Fruit fly (Drosophila melanogaster) whole organism, prepupa: ENCODE results near the gene CG14053.
A peak's percentile ranks its signal among the peaks of the same experiment; 100 is the strongest.

Source experiments
- Blimp-1 ChIP-seq: fragments of 200-800 bp; sonication (Bioruptor generic); optimal IDR thresholded peaks from 3 replicates; lab custom pipeline; 2017; ENCODE audit warnings: missing biosample characterization, missing genetic modification characterization, mild to moderate bottlenecking, moderate library complexity, missing genetic modification reagents
- CG10631 ChIP-seq: fragments of 200-800 bp; sonication (Bioruptor generic); optimal IDR thresholded peaks from 2 replicates; lab custom pipeline; 2016; ENCODE audit warnings: missing biosample characterization, missing genetic modification characterization
- CG10669 ChIP-seq: fragments of 200-800 bp; sonication (Bioruptor generic); optimal IDR thresholded peaks from 3 replicates; lab custom pipeline; 2018; ENCODE audit warnings: missing biosample characterization, mild to moderate bottlenecking, missing genetic modification characterization, moderate library complexity
- CG11294 ChIP-seq: fragments of 200-800 bp; sonication (Bioruptor generic); IDR thresholded peaks from 2 replicates; pipeline ENCODE4 v1.3.6; 2022; ENCODE audit warnings: missing biosample characterization, missing genetic modification characterization
- CG15336 ChIP-seq: fragments of 200-800 bp; sonication (Bioruptor generic); IDR thresholded peaks from 2 replicates; pipeline ENCODE4 v1.3.6; 2022; ENCODE audit warnings: missing biosample characterization, missing genetic modification characterization
- CG16779 ChIP-seq: fragments of 200-800 bp; sonication (Bioruptor generic); optimal IDR thresholded peaks from 3 replicates; lab custom pipeline; 2017; ENCODE audit warnings: missing biosample characterization, mild to moderate bottlenecking, missing genetic modification characterization
- CG3032 ChIP-seq: fragments of 200-800 bp; optimal IDR thresholded peaks from 2 replicates; lab custom pipeline; 2019; ENCODE audit warnings: missing biosample characterization, mild to moderate bottlenecking, missing genetic modification characterization, moderate library complexity
- CG31627 ChIP-seq: fragments of 200-800 bp; sonication (Bioruptor generic); optimal IDR thresholded peaks from 3 replicates; lab custom pipeline; 2016; ENCODE audit warnings: missing biosample characterization, missing genetic modification characterization
- CG34406 ChIP-seq: fragments of 200-800 bp; sonication (Bioruptor generic); optimal IDR thresholded peaks from 3 replicates; lab custom pipeline; 2016; ENCODE audit warnings: missing biosample characterization, missing genetic modification characterization
- CG6163 ChIP-seq: fragments of 200-800 bp; sonication (Bioruptor generic); IDR thresholded peaks from 3 replicates; pipeline ENCODE4 v1.3.6; 2022; ENCODE audit warnings: missing biosample characterization, missing genetic modification characterization
- CG6276 ChIP-seq: fragments of 200-800 bp; sonication (Bioruptor generic); optimal IDR thresholded peaks from 2 replicates; lab custom pipeline; 2017; ENCODE audit warnings: missing biosample characterization, mild to moderate bottlenecking, missing genetic modification characterization
- CG6792 ChIP-seq: fragments of 200-800 bp; sonication (Bioruptor generic); optimal IDR thresholded peaks from 3 replicates; lab custom pipeline; 2016; ENCODE audit warnings: missing biosample characterization, missing genetic modification characterization
- CG6854 ChIP-seq: fragments of 200-800 bp; sonication (Bioruptor generic); optimal IDR thresholded peaks from 2 replicates; lab custom pipeline; 2017; ENCODE audit warnings: missing biosample characterization, mild to moderate bottlenecking, missing genetic modification characterization
- CG7368 ChIP-seq: fragments of 200-800 bp; sonication (Bioruptor generic); optimal IDR thresholded peaks from 3 replicates; lab custom pipeline; 2016; ENCODE audit warnings: missing biosample characterization, missing genetic modification characterization
- CG8119 ChIP-seq: fragments of 200-800 bp; sonication (Bioruptor generic); IDR thresholded peaks from 3 replicates; pipeline ENCODE4 v1.3.6; 2022; ENCODE audit warnings: missing biosample characterization, missing genetic modification characterization
- CG8319 ChIP-seq: fragments of 200-800 bp; sonication (Bioruptor generic); optimal IDR thresholded peaks from 3 replicates; lab custom pipeline; 2016; ENCODE audit warnings: missing biosample characterization, missing genetic modification characterization
- CG9139 ChIP-seq: fragments of 200-800 bp; sonication (Bioruptor generic); optimal IDR thresholded peaks from 3 replicates; lab custom pipeline; 2017; ENCODE audit warnings: missing biosample characterization, mild to moderate bottlenecking, missing genetic modification characterization
- Eip75B ChIP-seq: fragments of 200-800 bp; sonication (Bioruptor generic); optimal IDR thresholded peaks from 3 replicates; lab custom pipeline; 2016; ENCODE audit warnings: missing biosample characterization, missing genetic modification characterization
- Eip78C ChIP-seq: fragments of 200-800 bp; sonication (Bioruptor generic); peaks from one replicate; lab custom pipeline; 2016; ENCODE audit warnings: missing biosample characterization, missing genetic modification characterization
- Eip93F ChIP-seq: fragments of 200-800 bp; sonication (Bioruptor generic); optimal IDR thresholded peaks from 2 replicates; lab custom pipeline; 2016; ENCODE audit warnings: missing biosample characterization, mild to moderate bottlenecking, missing genetic modification characterization
- Ets21C ChIP-seq: fragments of 200-800 bp; sonication (Bioruptor generic); optimal IDR thresholded peaks from 3 replicates; lab custom pipeline; 2016; ENCODE audit warnings: missing biosample characterization, missing genetic modification characterization
- Ets96B ChIP-seq: fragments of 200-800 bp; optimal IDR thresholded peaks from 2 replicates; lab custom pipeline; 2019; ENCODE audit warnings: missing biosample characterization, mild to moderate bottlenecking, missing genetic modification characterization, moderate library complexity
- Gug ChIP-seq: fragments of 200-800 bp; sonication (Bioruptor generic); IDR thresholded peaks from 2 replicates; pipeline ENCODE4 v1.3.6; 2022; ENCODE audit warnings: missing biosample characterization, missing genetic modification characterization
- Hr39 ChIP-seq: fragments of 200-800 bp; sonication (Bioruptor generic); optimal IDR thresholded peaks from 2 replicates; lab custom pipeline; 2016; ENCODE audit warnings: missing biosample characterization, missing genetic modification characterization
- Hr4 ChIP-seq: fragments of 200-800 bp; sonication (Bioruptor generic); optimal IDR thresholded peaks from 3 replicates; lab custom pipeline; 2016; ENCODE audit warnings: missing biosample characterization, missing genetic modification characterization
- Lpt ChIP-seq: fragments of 200-800 bp; sonication (Bioruptor generic); optimal IDR thresholded peaks from 3 replicates; lab custom pipeline; 2016; ENCODE audit warnings: missing biosample characterization, missing genetic modification characterization
- Met ChIP-seq: fragments of 200-800 bp; sonication (Bioruptor generic); optimal IDR thresholded peaks from 3 replicates; lab custom pipeline; 2016; ENCODE audit warnings: missing biosample characterization, missing genetic modification characterization
- Sox102F ChIP-seq: fragments of 200-800 bp; sonication (Bioruptor generic); optimal IDR thresholded peaks from 2 replicates; lab custom pipeline; 2016; ENCODE audit warnings: missing biosample characterization, mild to moderate bottlenecking, missing genetic modification characterization
- Sox14 ChIP-seq: fragments of 200-800 bp; sonication (Bioruptor generic); optimal IDR thresholded peaks from 3 replicates; lab custom pipeline; 2016; ENCODE audit warnings: missing biosample characterization, missing genetic modification characterization
- Sox15 ChIP-seq: fragments of 200-800 bp; sonication (Bioruptor generic); optimal IDR thresholded peaks from 3 replicates; lab custom pipeline; 2016; ENCODE audit warnings: missing biosample characterization, missing genetic modification characterization
- achi ChIP-seq: fragments of 200-800 bp; sonication (Bioruptor generic); optimal IDR thresholded peaks from 3 replicates; lab custom pipeline; 2016; ENCODE audit warnings: missing biosample characterization, missing genetic modification characterization
- cyc ChIP-seq: fragments of 200-800 bp; sonication (Bioruptor generic); optimal IDR thresholded peaks from 3 replicates; lab custom pipeline; 2016; ENCODE audit warnings: missing biosample characterization, missing genetic modification characterization
- dac ChIP-seq: fragments of 200-800 bp; sonication (Bioruptor generic); optimal IDR thresholded peaks from 2 replicates; lab custom pipeline; 2017; ENCODE audit warnings: missing biosample characterization, mild to moderate bottlenecking, missing genetic modification characterization
- dsx ChIP-seq: fragments of 200-800 bp; optimal IDR thresholded peaks from 3 replicates; lab custom pipeline; 2019; ENCODE audit warnings: missing biosample characterization, mild to moderate bottlenecking, missing genetic modification characterization, moderate library complexity; ENCODE audit not compliant: poor library complexity, severe bottlenecking
- esn ChIP-seq: fragments of 200-800 bp; sonication (Bioruptor generic); optimal IDR thresholded peaks from 2 replicates; lab custom pipeline; 2016; ENCODE audit warnings: missing biosample characterization, mild to moderate bottlenecking, missing genetic modification characterization, moderate library complexity
- fd85E ChIP-seq: fragments of 200-800 bp; sonication (Bioruptor generic); optimal IDR thresholded peaks from 3 replicates; lab custom pipeline; 2016; ENCODE audit warnings: missing biosample characterization, missing genetic modification characterization
- fkh ChIP-seq: fragments of 200-800 bp; sonication (Bioruptor generic); optimal IDR thresholded peaks from 3 replicates; lab custom pipeline; 2017; ENCODE audit warnings: missing biosample characterization, mild to moderate bottlenecking, missing genetic modification characterization, moderate library complexity
- lz ChIP-seq: fragments of 200-800 bp; sonication (Bioruptor generic); optimal IDR thresholded peaks from 3 replicates; lab custom pipeline; 2016; ENCODE audit warnings: missing biosample characterization, missing genetic modification characterization
- net ChIP-seq: fragments of 200-800 bp; sonication (Bioruptor generic); optimal IDR thresholded peaks from 3 replicates; lab custom pipeline; 2016; ENCODE audit warnings: missing biosample characterization, missing genetic modification characterization
- spab ChIP-seq: fragments of 200-800 bp; sonication (Bioruptor generic); optimal IDR thresholded peaks from 2 replicates; lab custom pipeline; 2017; ENCODE audit warnings: missing biosample characterization, mild to moderate bottlenecking, missing genetic modification characterization, missing genetic modification reagents
- ss ChIP-seq, 2 experiments: fragments of 200-800 bp; sonication (Bioruptor generic); optimal IDR thresholded peaks; 2 replicates in 1 of 2; 3 replicates in 1 of 2; lab custom pipeline; 2017 to 2018; ENCODE audit warnings: mild to moderate bottlenecking in 2 of 2, missing biosample characterization in 2 of 2, missing genetic modification characterization in 2 of 2, moderate library complexity in 1 of 2
- svp ChIP-seq: fragments of 200-800 bp; sonication (Bioruptor generic); peaks from one replicate; lab custom pipeline; 2016; ENCODE audit warnings: missing biosample characterization, missing genetic modification characterization
- topi ChIP-seq: fragments of 200-800 bp; sonication (Bioruptor generic); optimal IDR thresholded peaks from 3 replicates; lab custom pipeline; 2016; ENCODE audit warnings: missing biosample characterization, missing genetic modification characterization
- vri ChIP-seq: fragments of 200-800 bp; sonication (Bioruptor generic); optimal IDR thresholded peaks from 3 replicates; lab custom pipeline; 2016; ENCODE audit warnings: missing biosample characterization, mild to moderate bottlenecking, missing genetic modification characterization

Gene CG14053

DNA sequence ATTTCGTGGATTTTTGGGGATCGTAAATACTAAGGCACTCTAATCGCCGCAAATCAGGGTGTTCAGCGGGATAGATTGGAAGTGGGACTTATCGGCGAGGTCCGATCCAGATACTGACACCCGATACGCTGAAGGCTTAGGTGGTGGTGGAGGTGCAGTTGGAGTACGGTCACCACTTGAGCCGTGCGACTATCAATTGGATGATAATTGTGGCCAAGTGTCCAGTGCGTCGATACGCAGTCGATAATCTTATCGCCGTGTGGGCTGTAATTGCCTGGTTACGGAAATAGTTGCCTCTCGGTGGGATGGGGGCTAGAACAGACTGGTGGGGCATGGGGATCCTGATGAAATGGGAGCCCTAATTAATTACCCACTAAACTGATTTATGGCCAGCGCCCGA lies 5.6 kb upstream of the CG14053 start:
- TF ChIP-seq fd85E (no peak), svp (peak; percentile 49)

DNA sequence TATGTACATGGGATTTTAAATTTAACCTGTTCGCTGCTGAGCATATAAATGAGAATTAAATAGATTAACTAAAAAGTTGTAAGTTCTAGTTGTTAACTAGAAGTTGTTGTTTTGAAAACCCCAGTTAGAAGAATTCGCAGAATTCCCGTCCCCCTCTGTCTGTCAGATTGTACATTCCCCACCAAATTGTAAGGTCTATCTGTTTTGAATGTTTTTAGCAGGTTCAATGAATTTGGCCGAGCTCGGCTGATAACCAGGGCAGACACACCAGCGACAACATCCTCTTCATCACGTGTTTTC lies 4.5 kb upstream of the CG14053 start:
- TF ChIP-seq svp (peak; percentile 80), Eip75B (no peak), CG7368 (GFP tag; lab: Kevin White, UChicago) (no peak)

DNA sequence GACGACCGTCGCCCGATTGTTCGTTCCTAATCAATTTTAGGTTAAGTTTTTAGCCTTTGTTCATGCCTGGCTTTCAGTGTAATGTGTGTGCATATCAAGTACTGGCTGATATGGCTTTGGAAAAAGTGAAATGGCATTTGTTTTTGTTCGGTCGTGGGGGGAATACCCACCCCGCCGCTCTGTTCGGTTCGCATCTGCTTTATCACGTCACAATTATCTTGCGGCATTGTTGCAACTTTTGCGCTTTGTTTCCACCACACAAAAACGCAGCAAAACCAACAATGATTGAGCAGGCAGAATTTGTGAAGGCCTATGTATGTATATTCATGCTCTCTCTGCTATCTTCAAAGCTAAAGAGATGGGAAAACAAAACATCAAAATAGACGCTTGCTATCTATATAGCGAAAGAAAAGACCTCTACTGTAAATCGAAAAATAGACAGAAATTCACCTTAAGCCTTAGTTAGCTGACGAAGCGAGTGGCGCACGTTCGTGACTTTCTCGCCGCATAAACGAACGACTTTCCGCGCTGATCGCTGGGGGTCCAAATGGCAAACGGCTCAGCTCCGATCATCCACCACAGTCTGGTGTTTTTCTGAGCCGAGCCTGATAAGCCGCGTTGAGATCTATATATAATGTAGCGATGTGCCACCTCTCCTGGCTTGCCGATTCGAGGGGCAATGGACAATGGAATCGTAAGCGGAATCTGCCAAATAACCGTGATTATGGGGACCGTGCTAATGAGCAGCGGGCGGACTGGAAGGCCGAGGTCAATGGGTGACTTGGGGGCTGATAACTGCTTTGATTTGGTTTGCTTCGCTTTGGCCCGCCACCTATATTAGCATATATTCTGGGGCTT lies 3.9 kb upstream of the CG14053 start:
- TF ChIP-seq Eip78C (GFP tag; lab: Kevin White, UChicago) (peak; percentile 67), Eip93F (GFP tag; lab: Kevin White, UChicago) (peak; percentile 54), CG6276 (GFP tag; lab: Kevin White, UChicago) (no peak), esn (GFP tag; lab: Kevin White, UChicago) (peak; percentile 28), CG31627 (GFP tag; lab: Kevin White, UChicago) (peak; percentile 3), Sox14 (GFP tag; lab: Kevin White, UChicago) (peak; percentile 68), topi (peak; percentile 22), CG16779 (tag; lab: Kevin White, UChicago) (no peak), svp (peak; percentile 98), CG10669 (GFP tag; lab: Kevin White, UChicago) (no peak), CG8319 (GFP tag; lab: Kevin White, UChicago) (no peak), spab (GFP tag; lab: Kevin White, UChicago) (no peak), vri (GFP tag; lab: Kevin White, UChicago) (peak; percentile 80)

DNA sequence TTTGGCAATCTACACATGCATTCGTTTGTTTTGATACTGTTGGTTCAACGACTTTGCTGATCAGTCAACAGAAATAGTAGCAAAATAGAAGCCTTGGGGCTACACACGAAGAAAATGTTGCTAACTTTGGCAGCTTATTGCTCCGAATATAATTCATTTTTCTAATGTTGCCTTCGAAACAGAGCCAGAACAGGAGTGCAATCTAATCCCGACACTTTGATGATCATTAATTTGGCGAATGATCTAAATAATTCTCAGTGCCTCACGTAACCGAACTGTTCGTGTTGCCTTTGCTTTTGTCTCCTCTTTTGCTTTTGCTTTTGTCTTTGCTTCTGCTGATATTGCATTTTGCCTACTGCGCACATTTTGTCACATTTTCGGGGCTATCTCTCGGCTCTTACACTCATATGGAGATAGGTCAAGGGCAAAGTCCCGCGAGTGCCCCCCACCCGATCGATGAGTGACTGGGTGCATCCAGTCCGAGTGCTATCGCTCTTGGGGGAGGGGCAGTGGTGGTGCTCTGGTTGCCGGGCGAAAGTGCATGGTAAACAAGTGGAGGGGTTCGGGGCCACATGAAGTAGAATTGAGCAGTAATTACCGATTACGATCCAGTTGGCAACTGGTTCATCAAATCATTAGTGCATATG lies 2.5 kb upstream of the CG14053 start:
- TF ChIP-seq achi (GFP tag; lab: Kevin White, UChicago), result peak; percentile 27
- TF ChIP-seq CG10631 (GFP tag; lab: Kevin White, UChicago), result peak; percentile 22
- no peak for TF ChIP-seq fkh (GFP tag; lab: Kevin White, UChicago)
- peak; percentile 44; the same call in 1 of the 2 replicates for TF ChIP-seq CG11294 (GFP tag; lab: Robert Waterston, UW)
- TF ChIP-seq CG8319 (GFP tag; lab: Kevin White, UChicago), result no peak
- TF ChIP-seq vri (GFP tag; lab: Kevin White, UChicago), result peak; percentile 90
- peak; percentile 56 for TF ChIP-seq Met (GFP tag; lab: Kevin White, UChicago)
- TF ChIP-seq Ets21C (GFP tag; lab: Kevin White, UChicago), result peak; percentile 19
- TF ChIP-seq Hr4 (GFP tag; lab: Kevin White, UChicago), result peak; percentile 47
- TF ChIP-seq dsx (GFP tag; lab: Kevin White, UChicago), result no peak
- TF ChIP-seq CG34406 (GFP tag; lab: Kevin White, UChicago), result peak; percentile 32
- peak; percentile 12 for TF ChIP-seq Ets96B (tag; lab: Kevin White, UChicago)
- peak; percentile 53; the same call in 2 of the 3 replicates for TF ChIP-seq CG8119 (GFP tag; lab: Robert Waterston, UW)
- TF ChIP-seq lz (GFP tag; lab: Kevin White, UChicago), result peak; percentile 47
- TF ChIP-seq ss (GFP tag; optimal IDR thresholded peaks at IDR 0.05; lab: Kevin White, UChicago), result peak; percentile 2 to 27
- no peak for TF ChIP-seq CG6792
- TF ChIP-seq CG7368 (GFP tag; lab: Kevin White, UChicago), result peak; percentile 20
- TF ChIP-seq net (GFP tag; lab: Kevin White, UChicago), result peak; percentile 30
- peak; percentile 15 for TF ChIP-seq Lpt (GFP tag; lab: Kevin White, UChicago)
- TF ChIP-seq Sox102F, result peak; percentile 32
- TF ChIP-seq dac (GFP tag; lab: Kevin White, UChicago), result no peak
- TF ChIP-seq CG9139 (GFP tag; lab: Kevin White, UChicago), result no peak
- no peak for TF ChIP-seq CG6854 (GFP tag; lab: Kevin White, UChicago)
- TF ChIP-seq CG3032 (tag; lab: Kevin White, UChicago), result peak; percentile 8
- no peak for TF ChIP-seq Blimp-1 (GFP tag; lab: Kevin White, UChicago)
- TF ChIP-seq Gug (GFP tag; lab: Robert Waterston, UW), result peak; percentile 38; the same call in 1 of the 2 replicates
- peak; percentile 56 for TF ChIP-seq esn (GFP tag; lab: Kevin White, UChicago)
- TF ChIP-seq Sox15 (GFP tag; lab: Kevin White, UChicago), result no peak
- TF ChIP-seq CG6163 (GFP tag; lab: Robert Waterston, UW), result peak; percentile 62; the same call in 2 of the 3 replicates
- TF ChIP-seq CG15336 (GFP tag; lab: Robert Waterston, UW), result peak; percentile 49
- TF ChIP-seq Hr39 (GFP tag; lab: Kevin White, UChicago), result peak; percentile 70
- TF ChIP-seq cyc, result peak; percentile 40
